Fruit fly (Drosophila melanogaster): Measurements from ENCODE around the gene H2.0.
A peak's percentile ranks its signal among the peaks of the same experiment; 100 is the strongest.

Gene H2.0

dm6 chr2L:5979957-5980861 lies 39.0 kb downstream of the H2.0 start (continued):
- TF ChIP-seq fd85E (GFP tag; optimal IDR thresholded peaks at IDR 0.05), result peak; percentile 9
- TF ChIP-seq dsx (GFP tag; optimal IDR thresholded peaks at IDR 0.05; ENCODE audit: poor library complexity, severe bottlenecking), result peak; percentile 52
- TF ChIP-seq CG16779 (tag; optimal IDR thresholded peaks at IDR 0.05), result peak; percentile 63
- TF ChIP-seq CG6276 (GFP tag; optimal IDR thresholded peaks at IDR 0.05), result peak; percentile 29
- no peak for TF ChIP-seq CG34406 (GFP tag; optimal IDR thresholded peaks at IDR 0.05)
- no peak for TF ChIP-seq CG10631 (GFP tag; optimal IDR thresholded peaks at IDR 0.05)
- TF ChIP-seq CG10669 (GFP tag; optimal IDR thresholded peaks at IDR 0.05), result no peak
- TF ChIP-seq Smox (GFP tag; optimal IDR thresholded peaks at IDR 0.05), result peak; percentile 6
- TF ChIP-seq OdsH (GFP tag; optimal IDR thresholded peaks at IDR 0.05), result no peak

dm6 chr2L:5979055-5979399 lies 40.2 kb downstream of the H2.0 start:
- no peak for TF ChIP-seq ss (GFP tag; optimal IDR thresholded peaks at IDR 0.05)
- peak; percentile 47 for TF ChIP-seq Eip78C (GFP tag)
- peak; percentile 8 for TF ChIP-seq Blimp-1 (GFP tag; optimal IDR thresholded peaks at IDR 0.05)
- no peak for TF ChIP-seq CG6163 (GFP tag; IDR thresholded peaks at IDR 0.05)
- peak; percentile 6 for TF ChIP-seq CG32006 (GFP tag; optimal IDR thresholded peaks at IDR 0.05)
- no peak for TF ChIP-seq dac (GFP tag; optimal IDR thresholded peaks at IDR 0.05)
- TF ChIP-seq svp (GFP tag), result peak; percentile 76
- TF ChIP-seq salr (GFP tag; optimal IDR thresholded peaks at IDR 0.05), result peak in 1 of 2 experiments; percentile 1
- TF ChIP-seq fd59A (GFP tag; optimal IDR thresholded peaks at IDR 0.05), result no peak
- TF ChIP-seq CG8632 (GFP tag; optimal IDR thresholded peaks at IDR 0.05), result no peak

- TF ChIP-seq Sox14 (GFP tag; optimal IDR thresholded peaks at IDR 0.05) (peak; percentile 19), esn (GFP tag; optimal IDR thresholded peaks at IDR 0.05) (peak; percentile 18), CG34406 (GFP tag; optimal IDR thresholded peaks at IDR 0.05) (no peak), Ets96B (tag; optimal IDR thresholded peaks at IDR 0.05) (no peak), CG3032 (tag; optimal IDR thresholded peaks at IDR 0.05) (peak; percentile 13), CG6808 (GFP tag; optimal IDR thresholded peaks at IDR 0.05) (peak; percentile 13), acj6 (GFP tag; optimal IDR thresholded peaks at IDR 0.05) (no peak), topi (GFP tag; optimal IDR thresholded peaks at IDR 0.05) (peak; percentile 21), net (GFP tag; optimal IDR thresholded peaks at IDR 0.05) (peak; percentile 4), CG7368 (GFP tag; optimal IDR thresholded peaks at IDR 0.05) (peak; percentile 39), achi (GFP tag; optimal IDR thresholded peaks at IDR 0.05) (no peak), CG6854 (GFP tag; optimal IDR thresholded peaks at IDR 0.05) (peak; percentile 24), CG16779 (tag; optimal IDR thresholded peaks at IDR 0.05) (no peak), CG11762 (GFP tag; optimal IDR thresholded peaks at IDR 0.05; ENCODE audit: insufficient read depth) (no peak), CG6163 (GFP tag; IDR thresholded peaks at IDR 0.05) (no peak), dsx (GFP tag; optimal IDR thresholded peaks at IDR 0.05; ENCODE audit: poor library complexity, severe bottlenecking) (no peak), salr (GFP tag; optimal IDR thresholded peaks at IDR 0.05) (no peak), CG31627 (GFP tag; optimal IDR thresholded peaks at IDR 0.05) (no peak), fkh (GFP tag; optimal IDR thresholded peaks at IDR 0.05) (no peak), CG4318 (GFP tag; optimal IDR thresholded peaks at IDR 0.05) (no peak), vri (GFP tag; optimal IDR thresholded peaks at IDR 0.05) (peak; percentile 27), fd59A (GFP tag; optimal IDR thresholded peaks at IDR 0.05) (no peak), CG32006 (GFP tag; optimal IDR thresholded peaks at IDR 0.05) (no peak), Eip78C (GFP tag) (peak; percentile 2), Met (GFP tag; optimal IDR thresholded peaks at IDR 0.05) (peak; percentile 44), CG11294 (GFP tag; IDR thresholded peaks at IDR 0.05) (no peak), CG6792 (GFP tag; optimal IDR thresholded peaks at IDR 0.05) (no peak), Eip93F (GFP tag; optimal IDR thresholded peaks at IDR 0.05) (peak; percentile 64), fd85E (GFP tag; optimal IDR thresholded peaks at IDR 0.05) (no peak), CG10631 (GFP tag; optimal IDR thresholded peaks at IDR 0.05) (no peak), Blimp-1 (GFP tag; optimal IDR thresholded peaks at IDR 0.05) (no peak), Sox102F (GFP tag; optimal IDR thresholded peaks at IDR 0.05) (peak; percentile 19), Hr39 (GFP tag; optimal IDR thresholded peaks at IDR 0.05) (no peak), CG6276 (GFP tag; optimal IDR thresholded peaks at IDR 0.05) (no peak), Lpt (GFP tag; optimal IDR thresholded peaks at IDR 0.05) (no peak), CG8119 (GFP tag; IDR thresholded peaks at IDR 0.05) (no peak)
Observed at dm6 chr2L:5978333-5979054, 40.7 kb downstream of the H2.0 start.

Data from whole organism, prepupa.